Fruit fly (Drosophila melanogaster): Measurements from ENCODE around the gene CG16758.

The CG16758 gene

DNA sequence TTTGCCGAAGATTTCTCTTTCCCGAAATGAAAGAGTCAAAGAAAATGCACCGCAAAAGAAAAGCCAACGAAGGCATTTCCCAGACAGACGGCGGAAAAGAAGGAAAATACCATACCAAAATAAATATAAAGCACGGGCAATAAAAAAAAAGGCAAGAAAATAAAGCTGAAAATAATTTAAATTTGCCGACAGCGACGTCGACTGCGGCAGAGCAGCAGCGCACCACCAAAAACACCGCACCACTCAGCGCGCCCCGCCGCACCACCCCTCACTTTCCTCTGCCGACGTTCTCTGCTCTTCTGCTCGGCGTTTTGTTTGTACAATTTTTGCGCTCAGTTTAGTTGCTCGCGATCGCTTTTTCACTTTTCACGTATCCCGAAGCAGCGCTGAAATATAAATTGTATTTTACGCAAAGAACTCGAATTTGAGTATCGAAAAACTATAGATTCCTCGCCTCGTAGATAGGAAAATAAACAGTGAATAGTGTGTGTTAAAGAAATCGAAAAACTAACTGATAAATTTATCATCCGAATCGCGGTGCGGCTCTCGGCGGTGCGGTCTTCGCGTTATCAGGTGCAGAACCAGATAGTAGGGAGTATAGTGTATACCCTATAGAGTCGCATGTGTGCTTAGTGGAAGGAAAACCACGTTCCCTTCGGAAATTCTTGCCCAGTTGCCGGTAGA lies 45.7 kb downstream of the CG16758 start:
- no peak for TF ChIP-seq CG17801 (GFP tag; optimal IDR thresholded peaks at IDR 0.05; ENCODE audit: partially characterized antibody)

DNA sequence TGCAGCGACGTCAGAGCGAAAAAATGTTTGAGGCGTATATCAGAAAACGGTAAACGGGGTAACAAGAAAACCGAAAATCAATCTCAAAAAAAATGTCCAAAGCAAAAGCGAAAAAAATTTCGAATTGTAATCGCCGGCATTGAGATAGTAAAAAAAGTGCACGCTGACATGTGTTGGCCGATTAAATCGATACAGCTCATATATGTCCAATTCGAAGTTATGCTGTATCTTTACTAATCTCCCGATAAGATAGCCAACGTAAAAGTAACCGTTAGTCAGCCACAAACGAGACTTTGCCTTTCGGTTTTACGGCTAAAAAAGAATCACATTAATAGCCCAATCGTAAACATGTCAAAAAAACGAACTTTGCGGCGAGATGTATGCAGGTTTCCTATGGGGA lies 46.5 kb downstream of the CG16758 start:
- TF ChIP-seq CG17801 (GFP tag; optimal IDR thresholded peaks at IDR 0.05; ENCODE audit: partially characterized antibody): no peak
